Worm (Caenorhabditis elegans) whole organism, L1 larva: ENCODE measurements around the gene sra-28.

Experiments
- aly-2 ChIP-seq: fragments of 150-350 bp; optimal IDR thresholded peaks from 2 replicates; lab custom pipeline; 2014; ENCODE audit warnings: missing biosample characterization, missing genetic modification characterization
- blmp-1 ChIP-seq: fragments of 150-350 bp; optimal IDR thresholded peaks from 2 replicates; lab custom pipeline; 2014; ENCODE audit warnings: missing biosample characterization, missing genetic modification characterization
- elt-3 ChIP-seq, 6 experiments: fragments of 150-350 bp in 1 of 6; sonication (generic microtip); optimal IDR thresholded peaks; 2 replicates each; lab custom pipeline; 2017 to 2018; ENCODE audit warnings: missing biosample characterization in 6 of 6, missing genetic modification characterization in 6 of 6, inconsistent platforms in 1 of 6
- fos-1 ChIP-seq: fragments of 150-350 bp; optimal IDR thresholded peaks from 2 replicates; lab custom pipeline; 2014; ENCODE audit warnings: missing biosample characterization, missing genetic modification characterization
- lin-13 ChIP-seq: fragments of 150-350 bp; optimal IDR thresholded peaks from 2 replicates; lab custom pipeline; 2014; ENCODE audit warnings: missing biosample characterization, missing genetic modification reagents, missing genetic modification characterization
- nhr-11 ChIP-seq: fragments of 150-350 bp; optimal IDR thresholded peaks from 2 replicates; lab custom pipeline; 2014; ENCODE audit warnings: missing biosample characterization, missing genetic modification characterization
- snpc-4 ChIP-seq: fragments of 150-350 bp; optimal IDR thresholded peaks from 2 replicates; lab custom pipeline; 2014; ENCODE audit warnings: missing biosample characterization, missing genetic modification characterization
- tbx-2 ChIP-seq: sonication (generic microtip); optimal IDR thresholded peaks from 2 replicates; lab custom pipeline; 2016; ENCODE audit warnings: missing genetic modification characterization, missing compliant biosample characterization

ce11 chrII:6597507-6597906 lies 23.9 kb upstream of the sra-28 start:
- TF ChIP-seq snpc-4 (tag; lab: Kevin White, UChicago) (no peak), elt-3 (tag; optimal IDR thresholded peaks at IDR 0.05; lab: Kevin White, UChicago) (no peak), aly-2 (tag; lab: Kevin White, UChicago) (no peak), lin-13 (no peak), fos-1 (no peak), tbx-2 (tag; lab: Kevin White, UChicago) (no peak), blmp-1 (tag; lab: Kevin White, UChicago) (no peak), nhr-11 (tag; lab: Kevin White, UChicago) (no peak)
